Fruit fly (Drosophila melanogaster): ENCODE measurements around the gene CG15020.
A peak's percentile ranks its signal among the peaks of the same experiment; 100 is the strongest.

Gene CG15020

DNA sequence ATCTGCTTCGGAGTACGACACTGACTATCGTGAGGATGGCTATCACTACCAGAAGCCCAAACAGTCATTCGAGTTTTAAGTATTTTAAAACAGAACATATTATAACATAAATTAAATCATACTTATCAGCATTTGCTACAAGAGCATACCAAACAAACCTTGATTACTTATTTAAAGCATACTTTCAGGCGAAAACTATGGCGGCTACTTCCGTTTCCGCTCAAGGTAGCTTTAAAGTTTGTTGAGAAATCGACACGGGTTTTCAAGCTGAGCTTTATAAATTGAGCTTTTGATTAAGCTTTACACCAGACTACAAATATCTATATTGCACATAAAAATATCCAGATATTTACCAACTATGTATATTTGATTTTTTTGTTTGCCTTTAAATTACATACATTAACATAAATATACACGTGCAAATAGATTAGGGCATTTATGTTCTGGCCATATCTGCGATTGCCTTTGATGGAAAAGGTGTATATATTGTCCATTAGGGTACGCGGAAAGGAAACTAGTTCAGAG lies 53.5 kb downstream of the CG15020 start (continued):
- TF ChIP-seq hb (GFP tag; IDR thresholded peaks at IDR 0.05; ENCODE audit: partially characterized antibody) (no peak), CG6689 (GFP tag; IDR thresholded peaks at IDR 0.05) (peak; percentile 12; the same call in 1 of the 2 replicates), CG7556 (GFP tag; optimal IDR thresholded peaks at IDR 0.05) (peak; percentile 59), shn (GFP tag; optimal IDR thresholded peaks at IDR 0.05) (peak; percentile 26), CG8388 (GFP tag; optimal IDR thresholded peaks at IDR 0.05) (peak; percentile 77), exex (tag; optimal IDR thresholded peaks at IDR 0.05) (peak; percentile 57), Sry-δ (GFP tag; optimal IDR thresholded peaks at IDR 0.05) (no peak), CG10654 (GFP tag; optimal IDR thresholded peaks at IDR 0.05) (peak; percentile 74), CG11504 (tag; optimal IDR thresholded peaks at IDR 0.05) (peak; percentile 74), tx (GFP tag; optimal IDR thresholded peaks at IDR 0.05) (no peak), Fer2 (tag; optimal IDR thresholded peaks at IDR 0.05) (peak; percentile 73), CG13296 (GFP tag; optimal IDR thresholded peaks at IDR 0.05) (peak; percentile 95), ATbp (GFP tag; optimal IDR thresholded peaks at IDR 0.05) (peak; percentile 92), CG12071 (GFP tag; optimal IDR thresholded peaks at IDR 0.05) (peak; percentile 97), Doc3 (GFP tag; IDR thresholded peaks at IDR 0.05; ENCODE audit: partially characterized antibody) (no peak), Eip74EF (GFP tag; optimal IDR thresholded peaks at IDR 0.05) (peak in 1 of 2 experiments; percentile 82), CG17328 (GFP tag; IDR thresholded peaks at IDR 0.05) (peak; percentile 84), Hr78 (GFP tag; optimal IDR thresholded peaks at IDR 0.05) (no peak), CG16815 (GFP tag; optimal IDR thresholded peaks at IDR 0.05) (no peak), MTF-1 (GFP tag; optimal IDR thresholded peaks at IDR 0.05; ENCODE audit: borderline replicate concordance) (peak; percentile 96), E2f1 (GFP tag; IDR thresholded peaks at IDR 0.05) (peak; percentile 47; the same call in 1 of the 2 replicates), zf30C (GFP tag; optimal IDR thresholded peaks at IDR 0.05) (peak; percentile 30), hbn (GFP tag; IDR thresholded peaks at IDR 0.05; ENCODE audit: partially characterized antibody) (no peak), CG10267 (tag; optimal IDR thresholded peaks at IDR 0.05) (peak; percentile 75), CG2199 (GFP tag; IDR thresholded peaks at IDR 0.05) (no peak), Neu2 (GFP tag; optimal IDR thresholded peaks at IDR 0.05; ENCODE audit: borderline replicate concordance) (no peak), tgo (GFP tag; IDR thresholded peaks at IDR 0.05) (no peak), ssp (GFP tag; IDR thresholded peaks at IDR 0.05) (no peak), Trl (optimal IDR thresholded peaks at IDR 0.05) (no peak), Trl (GFP tag; optimal IDR thresholded peaks at IDR 0.05) (peak; percentile 72), Nf-YC (tag; optimal IDR thresholded peaks at IDR 0.05) (peak; percentile 42), CG7928 (GFP tag; optimal IDR thresholded peaks at IDR 0.05) (peak; percentile 60), pros (GFP tag; optimal IDR thresholded peaks at IDR 0.05) (no peak)

- TF ChIP-seq inv (GFP tag; IDR thresholded peaks at IDR 0.05; ENCODE audit: partially characterized antibody) (no peak), mam (GFP tag; optimal IDR thresholded peaks at IDR 0.05) (no peak), CG11093 (GFP tag; IDR thresholded peaks at IDR 0.05) (0 out of 3 replicates have a peak, but pooled peaks have one; percentile 7), CG7357 (GFP tag; IDR thresholded peaks at IDR 0.05) (no peak), z (GFP tag; IDR thresholded peaks at IDR 0.05) (no peak), tap (tag; optimal IDR thresholded peaks at IDR 0.05) (no peak), tna (GFP tag; IDR thresholded peaks at IDR 0.05; ENCODE audit: partially characterized antibody) (no peak), corto (GFP tag; optimal IDR thresholded peaks at IDR 0.05) (no peak), Ets65A (GFP tag) (peak; percentile 90), CoRest (tag; optimal IDR thresholded peaks at IDR 0.05) (no peak), salm (tag; optimal IDR thresholded peaks at IDR 0.05) (no peak), run (tag; optimal IDR thresholded peaks at IDR 0.05) (no peak), nom (GFP tag; optimal IDR thresholded peaks at IDR 0.05) (no peak), ems (GFP tag; optimal IDR thresholded peaks at IDR 0.05) (no peak), zfh1 (GFP tag; IDR thresholded peaks at IDR 0.05) (no peak), chinmo (GFP tag; IDR thresholded peaks at IDR 0.05; ENCODE audit: partially characterized antibody) (0 out of 4 replicates have a peak, but pooled peaks have one; percentile 0), tx (GFP tag; optimal IDR thresholded peaks at IDR 0.05) (no peak), CG31365 (tag; optimal IDR thresholded peaks at IDR 0.05) (no peak), kah (GFP tag; optimal IDR thresholded peaks at IDR 0.05) (no peak)
These were observed 54.2 kb downstream of the CG15020 start for dm6 chr3L:4475704-4476103.

Measured in whole organism, embryonic.